5 fruit fly cellular contexts compared by ENCODE assay signal in the genomic region with DNA sequence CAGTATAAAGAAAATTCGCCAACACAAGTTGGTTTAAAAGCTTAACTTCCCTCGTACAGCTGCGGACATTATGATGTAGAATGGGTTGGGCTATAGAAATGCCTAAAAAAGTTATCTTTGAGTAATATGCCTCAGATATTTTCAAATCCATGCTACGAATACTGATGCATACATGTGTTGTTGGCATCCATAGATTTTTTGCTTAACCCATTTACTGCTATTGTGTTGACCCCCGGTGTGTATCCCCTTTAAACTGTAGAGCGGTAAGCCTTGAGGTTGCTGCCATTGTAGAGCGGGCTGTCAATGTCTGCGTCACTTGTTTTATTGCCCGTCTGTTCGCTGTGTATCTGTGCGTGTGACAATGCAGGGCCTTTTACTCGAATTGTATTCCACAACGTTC.
TF ChIP-seq lines count a peak whose summit lies in the region.

No protein-coding gene starts in this region.

- TF ChIP-seq CTCF in whole organism, embryonic (GFP tag; optimal IDR thresholded peaks at IDR 0.05; lab: Kevin White, UChicago): peak; percentile 18

TF ChIP-seq in whole organism, adult, 20 proteins besides CTCF, POLR2A, EP300 and RAD21:
- TF ChIP-seq CG12768 (GFP tag; optimal IDR thresholded peaks at IDR 0.05; lab: Kevin White, UChicago) (peak; percentile 53), kay (GFP tag; lab: Kevin White, UChicago; ENCODE audit: borderline replicate concordance) (no peak), Crg-1 (GFP tag; optimal IDR thresholded peaks at IDR 0.05; lab: Kevin White, UChicago) (no peak), CG14711 (tag; optimal IDR thresholded peaks at IDR 0.05; lab: Kevin White, UChicago) (peak; percentile 68), toe (GFP tag; optimal IDR thresholded peaks at IDR 0.05; lab: Kevin White, UChicago) (no peak), tj (GFP tag; optimal IDR thresholded peaks at IDR 0.05; lab: Kevin White, UChicago) (peak; percentile 41), CG11617 (GFP tag; optimal IDR thresholded peaks at IDR 0.05; lab: Kevin White, UChicago) (peak; percentile 38), CG7101 (tag; optimal IDR thresholded peaks at IDR 0.05; lab: Kevin White, UChicago) (peak; percentile 68), CG7045 (GFP tag; optimal IDR thresholded peaks at IDR 0.05; lab: Kevin White, UChicago) (peak; percentile 55), CG33017 (tag; optimal IDR thresholded peaks at IDR 0.05; lab: Kevin White, UChicago) (peak; percentile 52), bab1 (GFP tag; optimal IDR thresholded peaks at IDR 0.05; lab: Kevin White, UChicago) (peak; percentile 88), Clk (GFP tag; optimal IDR thresholded peaks at IDR 0.05; lab: Kevin White, UChicago) (no peak)

TF ChIP-seq in whole organism, embryonic, 481 proteins besides CTCF, POLR2A, EP300 and RAD21 (continues in another document):
- no peak; the same call in 1 of the 2 replicates for TF ChIP-seq Gsc (GFP tag; IDR thresholded peaks at IDR 0.05; lab: Robert Waterston, UW)
- no peak for TF ChIP-seq Lhr (GFP tag; optimal IDR thresholded peaks at IDR 0.05; lab: Kevin White, UChicago)
- TF ChIP-seq ems (GFP tag; optimal IDR thresholded peaks at IDR 0.05; lab: Kevin White, UChicago): peak; percentile 57
- TF ChIP-seq Adf1 (GFP tag; IDR thresholded peaks at IDR 0.05; lab: Robert Waterston, UW): 0 out of 2 replicates have a peak, but pooled peaks have one; percentile 8
- TF ChIP-seq CG1602 (GFP tag; optimal IDR thresholded peaks at IDR 0.05; lab: Kevin White, UChicago): no peak
- TF ChIP-seq ab (GFP tag; optimal IDR thresholded peaks at IDR 0.05; lab: Kevin White, UChicago): peak; percentile 37
- TF ChIP-seq Hand (GFP tag; optimal IDR thresholded peaks at IDR 0.05; lab: Kevin White, UChicago): peak; percentile 64
- TF ChIP-seq Usf (GFP tag; optimal IDR thresholded peaks at IDR 0.05; lab: Kevin White, UChicago): peak; percentile 38
- TF ChIP-seq Doc3 (GFP tag; IDR thresholded peaks at IDR 0.05; lab: Robert Waterston, UW; ENCODE audit: partially characterized antibody): no peak
- peak; percentile 59 for TF ChIP-seq CG6272 (GFP tag; IDR thresholded peaks at IDR 0.05; lab: Robert Waterston, UW)
- peak; percentile 29 for TF ChIP-seq trem (tag; optimal IDR thresholded peaks at IDR 0.05; lab: Kevin White, UChicago)
- no peak for TF ChIP-seq CG9797 (GFP tag; optimal IDR thresholded peaks at IDR 0.05; lab: Kevin White, UChicago)
- peak; percentile 44 for TF ChIP-seq E2f2 (GFP tag; IDR thresholded peaks at IDR 0.05; lab: Robert Waterston, UW)
- peak; percentile 40 for TF ChIP-seq CG30431 (GFP tag; optimal IDR thresholded peaks at IDR 0.05; lab: Kevin White, UChicago)
- TF ChIP-seq CG6854 (GFP tag; optimal IDR thresholded peaks at IDR 0.05; lab: Kevin White, UChicago): peak; percentile 52
- TF ChIP-seq CG12391 (tag; optimal IDR thresholded peaks at IDR 0.05; lab: Kevin White, UChicago): peak; percentile 68
- TF ChIP-seq CG2875 (GFP tag; optimal IDR thresholded peaks at IDR 0.05; lab: Kevin White, UChicago): peak; percentile 33
- no peak for TF ChIP-seq CG12744 (GFP tag; optimal IDR thresholded peaks at IDR 0.05; lab: Kevin White, UChicago)

TF ChIP-seq in whole organism, prepupa, 60 proteins besides CTCF, POLR2A, EP300 and RAD21 (continues in another document):
- TF ChIP-seq Eip93F (GFP tag; optimal IDR thresholded peaks at IDR 0.05; lab: Kevin White, UChicago): peak; percentile 79
- peak; percentile 94 for TF ChIP-seq CG6792 (GFP tag; optimal IDR thresholded peaks at IDR 0.05; lab: Kevin White, UChicago)
- TF ChIP-seq CG10669 (GFP tag; optimal IDR thresholded peaks at IDR 0.05; lab: Kevin White, UChicago): peak; percentile 96
- peak; percentile 89 for TF ChIP-seq CG10631 (GFP tag; optimal IDR thresholded peaks at IDR 0.05; lab: Kevin White, UChicago)
- peak; percentile 90 for TF ChIP-seq net (GFP tag; optimal IDR thresholded peaks at IDR 0.05; lab: Kevin White, UChicago)
- peak; percentile 89 for TF ChIP-seq vri (GFP tag; optimal IDR thresholded peaks at IDR 0.05; lab: Kevin White, UChicago)
- TF ChIP-seq CG6808 (GFP tag; optimal IDR thresholded peaks at IDR 0.05; lab: Kevin White, UChicago): peak; percentile 95
- peak; percentile 95 for TF ChIP-seq svp (GFP tag; lab: Kevin White, UChicago)
- peak; percentile 87 for TF ChIP-seq Ets21C (GFP tag; optimal IDR thresholded peaks at IDR 0.05; lab: Kevin White, UChicago)
- peak; percentile 93 for TF ChIP-seq esn (GFP tag; optimal IDR thresholded peaks at IDR 0.05; lab: Kevin White, UChicago)
- TF ChIP-seq CG8319 (GFP tag; optimal IDR thresholded peaks at IDR 0.05; lab: Kevin White, UChicago): peak; percentile 89
- TF ChIP-seq CG1621 (tag; optimal IDR thresholded peaks at IDR 0.05; lab: Kevin White, UChicago): peak; percentile 96
- peak; percentile 82 for TF ChIP-seq fd85E (GFP tag; optimal IDR thresholded peaks at IDR 0.05; lab: Kevin White, UChicago)
- peak; percentile 72 for TF ChIP-seq CG11294 (GFP tag; IDR thresholded peaks at IDR 0.05; lab: Robert Waterston, UW)
- peak; percentile 94 for TF ChIP-seq CG11902 (GFP tag; optimal IDR thresholded peaks at IDR 0.05; lab: Kevin White, UChicago)
- peak; percentile 89 for TF ChIP-seq achi (GFP tag; optimal IDR thresholded peaks at IDR 0.05; lab: Kevin White, UChicago)
- TF ChIP-seq salr (GFP tag; optimal IDR thresholded peaks at IDR 0.05; lab: Kevin White, UChicago): peak; percentile 58 to 96
- no peak for TF ChIP-seq fkh (GFP tag; optimal IDR thresholded peaks at IDR 0.05; lab: Kevin White, UChicago)
- peak; percentile 78; the same call in 2 of the 3 replicates for TF ChIP-seq CG8119 (GFP tag; IDR thresholded peaks at IDR 0.05; lab: Robert Waterston, UW)
- peak; percentile 99 for TF ChIP-seq Eip78C (GFP tag; lab: Kevin White, UChicago)

TF ChIP-seq in whole organism, pupa, 21 proteins besides CTCF, POLR2A, EP300 and RAD21 (continues in another document):
- TF ChIP-seq CG4496 (GFP tag; IDR thresholded peaks at IDR 0.05; lab: Robert Waterston, UW) (peak; percentile 92), CG8301 (tag; optimal IDR thresholded peaks at IDR 0.05; lab: Kevin White, UChicago) (peak; percentile 64), CG12605 (GFP tag; IDR thresholded peaks at IDR 0.05; lab: Robert Waterston, UW) (peak; percentile 71), CG13204 (GFP tag; optimal IDR thresholded peaks at IDR 0.05; lab: Kevin White, UChicago) (peak; percentile 93), EcR (GFP tag; optimal IDR thresholded peaks at IDR 0.05; lab: Kevin White, UChicago) (peak; percentile 86), Pif1B (GFP tag; optimal IDR thresholded peaks at IDR 0.05; lab: Kevin White, UChicago) (peak; percentile 92), D1 (tag; optimal IDR thresholded peaks at IDR 0.05; lab: Kevin White, UChicago) (peak; percentile 84), CG17806 (tag; optimal IDR thresholded peaks at IDR 0.05; lab: Kevin White, UChicago) (peak; percentile 93), Snoo (tag; optimal IDR thresholded peaks at IDR 0.05; lab: Kevin White, UChicago) (peak; percentile 89), CG34367 (tag; optimal IDR thresholded peaks at IDR 0.05; lab: Kevin White, UChicago) (peak; percentile 88), gl (tag; optimal IDR thresholded peaks at IDR 0.05; lab: Kevin White, UChicago) (peak; percentile 94), CG8159 (tag; optimal IDR thresholded peaks at IDR 0.05; lab: Kevin White, UChicago) (peak; percentile 96), Ets98B (GFP tag; IDR thresholded peaks at IDR 0.05; lab: Robert Waterston, UW) (peak; percentile 85), CG15710 (tag; optimal IDR thresholded peaks at IDR 0.05; lab: Kevin White, UChicago) (peak; percentile 97), rn (GFP tag; IDR thresholded peaks at IDR 0.05; lab: Robert Waterston, UW) (peak; percentile 79), CG14655 (GFP tag; optimal IDR thresholded peaks at IDR 0.05; lab: Kevin White, UChicago) (peak; percentile 67), CG9948 (tag; optimal IDR thresholded peaks at IDR 0.05; lab: Kevin White, UChicago) (peak; percentile 88), CG32121 (GFP tag; IDR thresholded peaks at IDR 0.05; lab: Robert Waterston, UW) (peak; percentile 79), fd96Ca (GFP tag; IDR thresholded peaks at IDR 0.05; lab: Robert Waterston, UW) (peak; percentile 84), CG10348 (GFP tag; IDR thresholded peaks at IDR 0.05; lab: Robert Waterston, UW) (0 out of 2 replicates have a peak, but pooled peaks have one; percentile 13)

TF ChIP-seq in whole organism, wandering third instar larva, 38 proteins besides CTCF, POLR2A, EP300 and RAD21 (continues in another document):
- no peak for TF ChIP-seq Hr78 (GFP tag; optimal IDR thresholded peaks at IDR 0.05; lab: Kevin White, UChicago)
- TF ChIP-seq dl (GFP tag; optimal IDR thresholded peaks at IDR 0.05; lab: Kevin White, UChicago; ENCODE audit: insufficient read depth in 1 of 2, partially characterized antibody in 2 of 2): no peak
- no peak for TF ChIP-seq lola (GFP tag; optimal IDR thresholded peaks at IDR 0.05; lab: Kevin White, UChicago)
- peak; percentile 71 for TF ChIP-seq CrebA (GFP tag; optimal IDR thresholded peaks at IDR 0.05; lab: Kevin White, UChicago; ENCODE audit: borderline replicate concordance)
- peak; percentile 93 for TF ChIP-seq ey (GFP tag; optimal IDR thresholded peaks at IDR 0.05; lab: Kevin White, UChicago)
- TF ChIP-seq dsf (GFP tag; optimal IDR thresholded peaks at IDR 0.05; lab: Kevin White, UChicago; ENCODE audit: borderline replicate concordance): no peak
- peak; percentile 94 for TF ChIP-seq rgr (GFP tag; optimal IDR thresholded peaks at IDR 0.05; lab: Kevin White, UChicago)
- peak; percentile 85 for TF ChIP-seq Jra (GFP tag; optimal IDR thresholded peaks at IDR 0.05; lab: Kevin White, UChicago)
- TF ChIP-seq br (GFP tag; optimal IDR thresholded peaks at IDR 0.05; lab: Kevin White, UChicago): peak; percentile 94
- TF ChIP-seq brk (GFP tag; optimal IDR thresholded peaks at IDR 0.05; lab: Kevin White, UChicago): peak; percentile 66
- peak; percentile 93 for TF ChIP-seq Hnf4 (GFP tag; optimal IDR thresholded peaks at IDR 0.05; lab: Kevin White, UChicago)
- peak; percentile 50 for TF ChIP-seq GATAd (GFP tag; optimal IDR thresholded peaks at IDR 0.05; lab: Kevin White, UChicago)
- no peak for TF ChIP-seq usp (GFP tag; optimal IDR thresholded peaks at IDR 0.05; lab: Kevin White, UChicago)
- peak; percentile 85 for TF ChIP-seq woc (GFP tag; optimal IDR thresholded peaks at IDR 0.05; lab: Kevin White, UChicago)
- TF ChIP-seq Abd-B (GFP tag; optimal IDR thresholded peaks at IDR 0.05; lab: Kevin White, UChicago): no peak
- TF ChIP-seq Hr83 (GFP tag; optimal IDR thresholded peaks at IDR 0.05; lab: Kevin White, UChicago; ENCODE audit: poor library complexity, severe bottlenecking): peak; percentile 66
- TF ChIP-seq OdsH (GFP tag; optimal IDR thresholded peaks at IDR 0.05; lab: Kevin White, UChicago): peak; percentile 89
- peak; percentile 53 for TF ChIP-seq Mio (GFP tag; optimal IDR thresholded peaks at IDR 0.05; lab: Kevin White, UChicago)
- peak; percentile 49 for TF ChIP-seq sv (GFP tag; optimal IDR thresholded peaks at IDR 0.05; lab: Kevin White, UChicago)
- TF ChIP-seq psq (GFP tag; optimal IDR thresholded peaks at IDR 0.05; lab: Kevin White, UChicago): peak; percentile 84
- no peak for TF ChIP-seq Dfd (GFP tag; optimal IDR thresholded peaks at IDR 0.05; lab: Kevin White, UChicago)
- peak; percentile 85 for TF ChIP-seq CG32264 (GFP tag; optimal IDR thresholded peaks at IDR 0.05; lab: Kevin White, UChicago)
